Worm (Caenorhabditis elegans) whole organism, L4 larva: ENCODE results near the gene str-206.
A peak's percentile ranks its signal among the peaks of the same experiment; 100 is the strongest.

Source experiments
- F10B5.3 ChIP-seq: sonication (generic microtip); optimal IDR thresholded peaks from 2 replicates; lab custom pipeline; 2016; ENCODE audit warnings: mild to moderate bottlenecking, missing genetic modification characterization, missing compliant biosample characterization
- F49E8.2 ChIP-seq: sonication (generic microtip); optimal IDR thresholded peaks from 2 replicates; lab custom pipeline; 2016; ENCODE audit warnings: missing compliant biosample characterization, mild to moderate bottlenecking, missing genetic modification characterization, borderline replicate concordance
- T26A8.4 ChIP-seq: fragments of 200-800 bp; sonication (Bioruptor generic); IDR thresholded peaks from 2 replicates; pipeline ENCODE4 v1.3.6; 2022; ENCODE audit warnings: missing genetic modification characterization, missing compliant biosample characterization
- Y105C5A.15 ChIP-seq: fragments of 200-800 bp; sonication (Bioruptor generic); IDR thresholded peaks from 2 replicates; pipeline ENCODE4 v1.3.6; 2022; ENCODE audit warnings: missing genetic modification characterization, missing compliant biosample characterization
- Y5F2A.4 ChIP-seq: fragments of 200-800 bp; sonication (Bioruptor generic); optimal IDR thresholded peaks from 2 replicates; lab custom pipeline; 2018; ENCODE audit warnings: mild to moderate bottlenecking, missing genetic modification characterization, missing compliant biosample characterization
- ZK337.2 ChIP-seq: fragments of 200-800 bp; sonication (Bioruptor generic); IDR thresholded peaks from 2 replicates; pipeline ENCODE4 v1.3.6; 2022; ENCODE audit warnings: missing genetic modification reagents, missing genetic modification characterization, missing compliant biosample characterization
- aha-1 ChIP-seq: fragments of 150-350 bp; peaks from one replicate; lab custom pipeline; 2014; ENCODE audit warnings: missing biosample characterization, missing genetic modification characterization
- ceh-20 ChIP-seq: fragments of 200-800 bp; sonication (Bioruptor generic); IDR thresholded peaks from 2 replicates; pipeline ENCODE4 v1.3.6; 2022; ENCODE audit warnings: missing genetic modification reagents, missing genetic modification characterization, missing compliant biosample characterization
- ceh-28 ChIP-seq: fragments of 150-350 bp; optimal IDR thresholded peaks from 2 replicates; lab custom pipeline; 2014; ENCODE audit warnings: missing biosample characterization, missing genetic modification reagents, missing genetic modification characterization
- ceh-62 ChIP-seq: sonication (generic microtip); optimal IDR thresholded peaks from 2 replicates; lab custom pipeline; 2017; ENCODE audit warnings: missing biosample characterization, missing genetic modification characterization
- ces-1 ChIP-seq: fragments of 150-350 bp; sonication (generic microtip); optimal IDR thresholded peaks from 4 replicates; lab custom pipeline; 2014; ENCODE audit warnings: missing biosample characterization, missing genetic modification reagents, missing genetic modification characterization
- cey-2 ChIP-seq: sonication (generic microtip); optimal IDR thresholded peaks from 3 replicates; lab custom pipeline; 2017; ENCODE audit warnings: missing genetic modification characterization, mild to moderate bottlenecking, missing compliant biosample characterization, antibody characterized with exemption, borderline replicate concordance; ENCODE audit not compliant: insufficient read depth
- ctbp-1 ChIP-seq: fragments of 200-800 bp; sonication (Bioruptor generic); IDR thresholded peaks from 2 replicates; pipeline ENCODE4 v1.3.6; 2022; ENCODE audit warnings: missing genetic modification reagents, missing genetic modification characterization, missing compliant biosample characterization
- daf-16 ChIP-seq, 3 experiments: sonication (generic microtip); optimal IDR thresholded peaks; 2 replicates each; lab custom pipeline; 2016 to 2017; ENCODE audit warnings: missing genetic modification characterization in 3 of 3, missing genetic modification reagents in 3 of 3, mild to moderate bottlenecking in 2 of 3, missing compliant biosample characterization in 2 of 3, missing biosample characterization in 1 of 3, moderate library complexity in 1 of 3
- daf-19 ChIP-seq: fragments of 200-800 bp; sonication (Bioruptor generic); conservative IDR thresholded peaks from 2 replicates; pipeline ENCODE4 v1.3.6; 2022; ENCODE audit warnings: missing genetic modification characterization, missing compliant biosample characterization
- dmd-6 ChIP-seq: fragments of 200-800 bp; sonication (Bioruptor generic); IDR thresholded peaks from 2 replicates; pipeline ENCODE4 v1.3.6; 2022; ENCODE audit warnings: missing genetic modification reagents, missing genetic modification characterization, missing compliant biosample characterization
- dve-1 ChIP-seq: sonication (generic microtip); optimal IDR thresholded peaks from 2 replicates; lab custom pipeline; 2017; ENCODE audit warnings: antibody characterized with exemption, mild to moderate bottlenecking, missing genetic modification characterization, missing compliant biosample characterization; ENCODE audit not compliant: insufficient read depth
- fkh-10 ChIP-seq: fragments of 150-350 bp; optimal IDR thresholded peaks from 2 replicates; lab custom pipeline; 2014; ENCODE audit warnings: missing biosample characterization, missing genetic modification reagents, missing genetic modification characterization
- gei-8 ChIP-seq: fragments of 200-800 bp; sonication (Bioruptor generic); optimal IDR thresholded peaks from 2 replicates; lab custom pipeline; 2018; ENCODE audit warnings: mild to moderate bottlenecking, missing genetic modification characterization, missing compliant biosample characterization
- hif-1 ChIP-seq, 2 experiments: sonication (generic microtip); optimal IDR thresholded peaks; 2 replicates each; lab custom pipeline; 2016 to 2017; ENCODE audit warnings: missing compliant biosample characterization in 2 of 2, missing genetic modification characterization in 2 of 2, missing genetic modification reagents in 2 of 2, missing genotype in 2 of 2, mild to moderate bottlenecking in 1 of 2
- hlh-11 ChIP-seq: fragments of 200-800 bp; sonication (Bioruptor generic); optimal IDR thresholded peaks from 2 replicates; lab custom pipeline; 2018; ENCODE audit warnings: mild to moderate bottlenecking, missing genetic modification characterization, missing compliant biosample characterization
- hlh-30 ChIP-seq: sonication (generic microtip); optimal IDR thresholded peaks from 2 replicates; lab custom pipeline; 2017; ENCODE audit warnings: antibody characterized with exemption, mild to moderate bottlenecking, missing genetic modification characterization, missing compliant biosample characterization; ENCODE audit not compliant: insufficient read depth
- hmg-1.1 ChIP-seq: fragments of 200-800 bp; sonication (Bioruptor generic); IDR thresholded peaks from 2 replicates; pipeline ENCODE4 v1.3.6; 2022; ENCODE audit warnings: missing genetic modification reagents, missing genetic modification characterization, missing compliant biosample characterization
- lim-7 ChIP-seq: fragments of 200-800 bp; sonication (Bioruptor generic); IDR thresholded peaks from 2 replicates; pipeline ENCODE4 v1.3.6; 2022; ENCODE audit warnings: missing genetic modification characterization, missing compliant biosample characterization
- lsy-2 ChIP-seq, 2 experiments: fragments of 150-350 bp in 1 of 2; sonication (generic microtip) in 1 of 2; optimal IDR thresholded peaks; 2 replicates each; lab custom pipeline; 2014 to 2017; ENCODE audit warnings: missing biosample characterization in 2 of 2, missing genetic modification characterization in 2 of 2
- madf-9 ChIP-seq: fragments of 200-800 bp; sonication (Bioruptor generic); conservative IDR thresholded peaks from 2 replicates; pipeline ENCODE4 v1.3.6; 2022; ENCODE audit warnings: missing genetic modification reagents, missing genetic modification characterization, missing compliant biosample characterization
- mdl-1 ChIP-seq, 2 experiments: fragments of 150-350 bp in 1 of 2; sonication (generic microtip) in 1 of 2; optimal IDR thresholded peaks; 2 replicates each; lab custom pipeline; 2014 to 2017; ENCODE audit warnings: missing biosample characterization in 2 of 2, missing genetic modification characterization in 2 of 2
- mdt-29 ChIP-seq: fragments of 200-800 bp; sonication (Bioruptor generic); IDR thresholded peaks from 2 replicates; pipeline ENCODE4 v1.3.6; 2022; ENCODE audit warnings: missing genetic modification reagents, missing genetic modification characterization, missing compliant biosample characterization
- mep-1 ChIP-seq: fragments of 150-350 bp; sonication (generic microtip); optimal IDR thresholded peaks from 3 replicates; lab custom pipeline; 2014; ENCODE audit warnings: missing biosample characterization, missing genetic modification characterization
- mes-2 ChIP-seq: sonication (generic microtip); optimal IDR thresholded peaks from 2 replicates; lab custom pipeline; 2016; ENCODE audit warnings: missing genotype, mild to moderate bottlenecking, missing genetic modification characterization, missing compliant biosample characterization; ENCODE audit not compliant: poor library complexity, severe bottlenecking
- mxl-2 ChIP-seq: fragments of 200-800 bp; sonication (Bioruptor generic); conservative IDR thresholded peaks from 2 replicates; pipeline ENCODE4 v1.3.6; 2022; ENCODE audit warnings: missing genetic modification reagents, missing genetic modification characterization, missing compliant biosample characterization
- mxl-3 ChIP-seq: fragments of 200-800 bp; sonication (Bioruptor generic); optimal IDR thresholded peaks from 2 replicates; lab custom pipeline; 2018; ENCODE audit warnings: mild to moderate bottlenecking, missing genetic modification characterization, missing compliant biosample characterization
- nhr-10 ChIP-seq: fragments of 150-350 bp; optimal IDR thresholded peaks from 2 replicates; lab custom pipeline; 2014; ENCODE audit warnings: missing biosample characterization, missing genetic modification characterization
- nhr-28 ChIP-seq: fragments of 150-350 bp; optimal IDR thresholded peaks from 2 replicates; lab custom pipeline; 2014; ENCODE audit warnings: missing biosample characterization, missing genetic modification characterization
- nhr-41 ChIP-seq: fragments of 200-800 bp; sonication (Bioruptor generic); IDR thresholded peaks from 2 replicates; pipeline ENCODE4 v1.3.6; 2022; ENCODE audit warnings: missing genetic modification reagents, missing genetic modification characterization, missing compliant biosample characterization
- nhr-48 ChIP-seq: sonication (generic microtip); optimal IDR thresholded peaks from 2 replicates; lab custom pipeline; 2016; ENCODE audit warnings: mild to moderate bottlenecking, missing genetic modification characterization, missing compliant biosample characterization
- nhr-77 ChIP-seq: fragments of 150-350 bp; optimal IDR thresholded peaks from 2 replicates; lab custom pipeline; 2014; ENCODE audit warnings: missing biosample characterization, missing genetic modification characterization
- pha-4 ChIP-seq, 2 experiments: fragments of 150-350 bp in 1 of 2; fragments of 200-800 bp in 1 of 2; sonication (Bioruptor generic) in 1 of 2; IDR thresholded peaks in 1 of 2; optimal IDR thresholded peaks in 1 of 2; 2 replicates each; pipeline versions ENCODE4 v1.3.6 to Lab custom; 2014 to 2022; ENCODE audit warnings: missing genetic modification characterization in 2 of 2, missing genetic modification reagents in 2 of 2, missing biosample characterization in 1 of 2, missing compliant biosample characterization in 1 of 2
- php-3 ChIP-seq: fragments of 200-800 bp; sonication (Bioruptor generic); IDR thresholded peaks from 2 replicates; pipeline ENCODE4 v1.3.6; 2022; ENCODE audit warnings: missing genetic modification reagents, missing genetic modification characterization, missing compliant biosample characterization
- pqm-1 ChIP-seq: sonication (generic microtip); optimal IDR thresholded peaks from 2 replicates; lab custom pipeline; 2017; ENCODE audit warnings: missing biosample characterization, missing genetic modification characterization
- skn-1 ChIP-seq: fragments of 150-350 bp; optimal IDR thresholded peaks from 2 replicates; lab custom pipeline; 2014; ENCODE audit warnings: missing biosample characterization, missing genetic modification characterization
- snpc-4 ChIP-seq: fragments of 150-350 bp; optimal IDR thresholded peaks from 2 replicates; lab custom pipeline; 2014; ENCODE audit warnings: missing biosample characterization, missing genetic modification characterization
- unc-130 ChIP-seq: sonication (generic microtip); optimal IDR thresholded peaks from 2 replicates; lab custom pipeline; 2016; ENCODE audit warnings: missing genetic modification reagents, missing genetic modification characterization, missing compliant biosample characterization
- unc-62 ChIP-seq, 3 experiments: fragments of 150-350 bp in 1 of 3; sonication (generic microtip); optimal IDR thresholded peaks in 2 of 3; peaks in 1 of 3; 1 replicate in 1 of 3; 2 replicates in 2 of 3; lab custom pipeline; 2014 to 2017; ENCODE audit warnings: missing biosample characterization in 3 of 3, missing genetic modification characterization in 3 of 3, missing genetic modification reagents in 3 of 3, missing genotype in 1 of 3
- zip-11 ChIP-seq: fragments of 200-800 bp; sonication (Bioruptor generic); IDR thresholded peaks from 2 replicates; pipeline ENCODE4 v1.3.6; 2022; ENCODE audit warnings: missing genetic modification characterization, missing compliant biosample characterization

str-206 gene

ce11 chrV:6239855-6240254, 21.9 kb downstream of the str-206 start:
- TF ChIP-seq ces-1 (GFP tag; lab: Kevin White, UChicago) (no peak), hlh-30 (tag; lab: Kevin White, UChicago) (peak; percentile 69), dmd-6 (GFP tag; lab: Robert Waterston, UW) (peak; percentile 95), daf-19 (GFP tag; lab: Robert Waterston, UW) (no peak), ceh-20 (0 out of 2 replicates have a peak, but pooled peaks have one; percentile 14), Y5F2A.4 (GFP tag; lab: Kevin White, UChicago) (no peak), nhr-48 (tag; lab: Kevin White, UChicago) (peak; percentile 98), ZK337.2 (GFP tag; lab: Robert Waterston, UW) (no peak), gei-8 (peak; percentile 4), unc-62 (GFP tag; optimal IDR thresholded peaks at IDR 0.05 in 1 of 2; lab: Kevin White, UChicago) (peak in 1 of 2 experiments; percentile 45), unc-62 (tag; optimal IDR thresholded peaks at IDR 0.05; lab: Kevin White, UChicago) (no peak), ctbp-1 (no peak), mdl-1 (tag; optimal IDR thresholded peaks at IDR 0.05; lab: Kevin White, UChicago) (peak; percentile 62 to 86), dve-1 (tag; lab: Kevin White, UChicago) (peak; percentile 63), nhr-28 (peak; percentile 82), madf-9 (GFP tag; lab: Robert Waterston, UW) (no peak), hif-1 (tag; optimal IDR thresholded peaks at IDR 0.05; lab: Kevin White, UChicago) (peak in 1 of 2 experiments; percentile 32), hlh-11 (peak; percentile 83), mxl-3 (GFP tag; lab: Kevin White, UChicago) (peak; percentile 37), lsy-2 (tag; optimal IDR thresholded peaks at IDR 0.05; lab: Kevin White, UChicago) (peak in 1 of 2 experiments; percentile 59), php-3 (no peak), nhr-77 (tag; lab: Kevin White, UChicago) (peak; percentile 59), F10B5.3 (tag; lab: Kevin White, UChicago) (no peak), F49E8.2 (tag; lab: Kevin White, UChicago) (no peak), pqm-1 (no peak), mep-1 (tag; lab: Kevin White, UChicago) (peak; percentile 17), aha-1 (tag; lab: Kevin White, UChicago) (peak; percentile 99), Y105C5A.15 (GFP tag; lab: Robert Waterston, UW) (no peak), mdt-29 (GFP tag; lab: Robert Waterston, UW) (no peak; the same call in 1 of the 2 replicates), hmg-1.1 (GFP tag; lab: Robert Waterston, UW) (0 out of 2 replicates have a peak, but pooled peaks have one; percentile 40), cey-2 (tag; lab: Kevin White, UChicago) (peak; percentile 0), mes-2 (tag; lab: Kevin White, UChicago) (peak; percentile 15), daf-16 (GFP tag; optimal IDR thresholded peaks at IDR 0.05; lab: Kevin White, UChicago) (no peak), daf-16 (tag; optimal IDR thresholded peaks at IDR 0.05; lab: Kevin White, UChicago) (peak; percentile 3), nhr-10 (tag; lab: Kevin White, UChicago) (peak; percentile 54), lim-7 (GFP tag; lab: Robert Waterston, UW) (no peak)

DNA sequence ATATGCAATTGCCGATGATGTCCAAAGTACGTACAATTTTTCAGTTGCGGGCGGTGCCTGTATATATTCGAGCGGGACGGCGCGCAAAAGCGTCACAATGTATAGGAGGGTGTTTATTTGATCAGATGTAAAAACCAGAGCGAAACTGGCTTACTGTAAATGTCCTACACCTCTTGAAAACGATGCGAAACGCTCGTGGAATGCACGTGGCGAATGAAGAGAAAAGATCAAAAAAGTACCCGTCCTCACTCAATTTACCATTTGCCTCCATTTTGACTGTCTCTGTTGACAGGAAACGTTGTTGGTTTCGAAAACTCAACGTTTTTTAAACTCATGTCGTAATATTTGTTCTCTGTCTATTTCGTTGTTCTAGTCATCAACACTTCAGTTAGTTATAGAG, 22.8 kb downstream of the str-206 start:
- TF ChIP-seq gei-8 (peak; percentile 22), unc-62 (GFP tag; optimal IDR thresholded peaks at IDR 0.05 in 1 of 2; lab: Kevin White, UChicago) (peak in 1 of 2 experiments; percentile 59), unc-62 (tag; optimal IDR thresholded peaks at IDR 0.05; lab: Kevin White, UChicago) (no peak), dve-1 (tag; lab: Kevin White, UChicago) (peak; percentile 76), T26A8.4 (GFP tag; lab: Robert Waterston, UW) (peak; percentile 37; the same call in 1 of the 2 replicates), ceh-62 (no peak), skn-1 (no peak), mep-1 (tag; lab: Kevin White, UChicago) (peak; percentile 26), mxl-2 (GFP tag; lab: Robert Waterston, UW) (peak; percentile 95), mes-2 (tag; lab: Kevin White, UChicago) (peak; percentile 11), nhr-77 (tag; lab: Kevin White, UChicago) (peak; percentile 73), unc-130 (GFP tag; lab: Kevin White, UChicago) (no peak), zip-11 (GFP tag; lab: Robert Waterston, UW) (no peak), pha-4 (GFP tag; IDR thresholded peaks at IDR 0.05; lab: Robert Waterston, UW) (peak; percentile 63; the same call in 1 of the 2 replicates), pha-4 (tag; optimal IDR thresholded peaks at IDR 0.05; lab: Kevin White, UChicago) (peak; percentile 78), nhr-41 (GFP tag; lab: Robert Waterston, UW) (no peak), daf-16 (GFP tag; optimal IDR thresholded peaks at IDR 0.05; lab: Kevin White, UChicago) (no peak), daf-16 (tag; optimal IDR thresholded peaks at IDR 0.05; lab: Kevin White, UChicago) (peak; percentile 88), ceh-28 (tag; lab: Kevin White, UChicago) (no peak), pqm-1 (no peak), ZK337.2 (GFP tag; lab: Robert Waterston, UW) (no peak), hlh-30 (tag; lab: Kevin White, UChicago) (peak; percentile 70), fkh-10 (no peak), snpc-4 (no peak), nhr-48 (tag; lab: Kevin White, UChicago) (peak; percentile 97)
